Fruit fly (Drosophila melanogaster): ENCODE results near the gene Srg3.

Gene Srg3

DNA sequence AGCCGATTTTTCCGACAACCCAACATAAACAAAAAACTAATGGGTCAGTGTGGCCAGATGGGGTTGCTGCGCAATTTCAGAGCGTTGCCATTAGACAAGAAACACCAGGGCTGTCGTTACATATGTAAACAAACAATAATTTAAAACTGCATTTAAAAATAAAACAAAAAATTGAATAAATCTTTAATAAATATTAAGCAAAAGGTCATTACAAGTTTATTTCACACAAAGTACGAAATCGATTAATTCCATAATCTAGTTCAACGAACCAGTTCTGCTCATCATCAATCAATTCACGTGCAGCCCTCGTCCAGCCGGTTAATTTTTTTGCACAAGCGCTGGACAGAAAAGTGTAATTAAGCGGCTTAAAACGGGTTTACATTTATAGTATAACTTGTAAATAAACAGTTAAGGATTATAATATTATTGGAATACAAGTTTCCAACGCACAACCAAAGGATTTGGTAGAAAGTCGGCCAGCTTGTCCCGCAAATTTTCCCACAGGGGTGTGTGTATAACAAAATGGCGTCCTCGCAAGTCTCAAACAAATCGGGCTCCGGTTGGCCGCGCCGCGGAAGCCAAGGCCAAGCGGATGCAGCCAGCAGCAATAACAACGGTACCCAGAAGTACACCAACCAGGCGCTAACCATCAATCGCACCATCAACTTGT, 32.1 kb upstream of the Srg3 start, which contains the start of the genes CG4022 and Cpsf5 (continued):
- TF ChIP-seq CG34406 (GFP tag; optimal IDR thresholded peaks at IDR 0.05) (peak; percentile 71), CG15336 (GFP tag; IDR thresholded peaks at IDR 0.05) (peak; percentile 79), CG8632 (GFP tag; optimal IDR thresholded peaks at IDR 0.05) (peak; percentile 29), Smox (GFP tag; optimal IDR thresholded peaks at IDR 0.05) (peak; percentile 71), CG3919 (GFP tag; optimal IDR thresholded peaks at IDR 0.05) (peak; percentile 67), Lpt (GFP tag; optimal IDR thresholded peaks at IDR 0.05) (peak; percentile 49), CG6854 (GFP tag; optimal IDR thresholded peaks at IDR 0.05) (no peak), CG6808 (GFP tag; optimal IDR thresholded peaks at IDR 0.05) (peak; percentile 36), esn (GFP tag; optimal IDR thresholded peaks at IDR 0.05) (peak; percentile 82), Hr38 (GFP tag; optimal IDR thresholded peaks at IDR 0.05) (no peak), CG6792 (GFP tag; optimal IDR thresholded peaks at IDR 0.05) (peak; percentile 64), CG11902 (GFP tag; optimal IDR thresholded peaks at IDR 0.05) (peak; percentile 4), Eip93F (GFP tag; optimal IDR thresholded peaks at IDR 0.05) (peak; percentile 69), Sox15 (GFP tag; optimal IDR thresholded peaks at IDR 0.05) (peak; percentile 46), svp (GFP tag) (no peak)

- TF ChIP-seq spab (GFP tag; optimal IDR thresholded peaks at IDR 0.05): no peak
Observed at dm6 chr3L:9417288-9417687, 25.7 kb upstream of the Srg3 start, which contains the start of gene CG3982. TSS of gene CG3982 (minus strand) at chr3L:9417388.

DNA sequence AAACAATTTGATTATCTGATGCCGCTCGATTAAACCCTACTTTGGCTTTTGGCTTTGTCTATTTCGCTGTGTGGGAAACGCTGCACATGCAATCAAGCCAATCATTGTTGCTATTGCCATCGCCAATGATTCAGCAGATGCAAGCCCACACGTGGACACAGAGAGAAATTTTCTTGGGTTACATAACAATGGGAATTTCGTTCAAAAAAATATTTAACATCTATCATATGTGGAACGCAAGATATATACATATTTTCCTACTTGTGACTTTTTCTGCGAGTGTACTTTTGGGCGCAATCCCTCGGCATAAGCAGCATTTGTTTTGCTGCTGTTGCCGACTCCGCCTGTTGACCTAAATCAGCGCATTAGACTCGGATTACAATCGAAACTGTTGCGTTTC, 23.7 kb upstream of the Srg3 start:
- peak; percentile 85 for TF ChIP-seq CG6163 (GFP tag; IDR thresholded peaks at IDR 0.05)
- peak; percentile 45 for TF ChIP-seq CG4318 (GFP tag; optimal IDR thresholded peaks at IDR 0.05)
- TF ChIP-seq CG8119 (GFP tag; IDR thresholded peaks at IDR 0.05): peak; percentile 81
- peak; percentile 65 for TF ChIP-seq CG11294 (GFP tag; IDR thresholded peaks at IDR 0.05)
- peak; percentile 64 for TF ChIP-seq CG10669 (GFP tag; optimal IDR thresholded peaks at IDR 0.05)
- TF ChIP-seq esn (GFP tag; optimal IDR thresholded peaks at IDR 0.05): peak; percentile 3
- TF ChIP-seq Smox (GFP tag; optimal IDR thresholded peaks at IDR 0.05): peak; percentile 37
- peak; percentile 22 for TF ChIP-seq fd59A (GFP tag; optimal IDR thresholded peaks at IDR 0.05)
- TF ChIP-seq acj6 (GFP tag; optimal IDR thresholded peaks at IDR 0.05): peak; percentile 60
- peak; percentile 15 for TF ChIP-seq CG3032 (tag; optimal IDR thresholded peaks at IDR 0.05)
- TF ChIP-seq CG6792 (GFP tag; optimal IDR thresholded peaks at IDR 0.05): no peak
- TF ChIP-seq svp (GFP tag): peak; percentile 67
- no peak for TF ChIP-seq fd85E (GFP tag; optimal IDR thresholded peaks at IDR 0.05)
- peak; percentile 91 for TF ChIP-seq eg (GFP tag; IDR thresholded peaks at IDR 0.05)
- peak; percentile 67 for TF ChIP-seq Sox102F (GFP tag; optimal IDR thresholded peaks at IDR 0.05)
- TF ChIP-seq lz (GFP tag; optimal IDR thresholded peaks at IDR 0.05): no peak
- peak; percentile 35 for TF ChIP-seq CG8632 (GFP tag; optimal IDR thresholded peaks at IDR 0.05)
- peak; percentile 58 for TF ChIP-seq CG11902 (GFP tag; optimal IDR thresholded peaks at IDR 0.05)
- peak; percentile 87 for TF ChIP-seq Eip78C (GFP tag)
- TF ChIP-seq salr (GFP tag; optimal IDR thresholded peaks at IDR 0.05): no peak
- no peak for TF ChIP-seq Eip75B (GFP tag; optimal IDR thresholded peaks at IDR 0.05)
- no peak for TF ChIP-seq vri (GFP tag; optimal IDR thresholded peaks at IDR 0.05)
- TF ChIP-seq Sox15 (GFP tag; optimal IDR thresholded peaks at IDR 0.05): peak; percentile 43
- no peak for TF ChIP-seq dac (GFP tag; optimal IDR thresholded peaks at IDR 0.05)
- peak; percentile 63 for TF ChIP-seq pdm3 (GFP tag; optimal IDR thresholded peaks at IDR 0.05)
- peak; percentile 77 for TF ChIP-seq cyc (GFP tag; optimal IDR thresholded peaks at IDR 0.05)
- TF ChIP-seq CG32006 (GFP tag; optimal IDR thresholded peaks at IDR 0.05): peak; percentile 63
- TF ChIP-seq dsx (GFP tag; optimal IDR thresholded peaks at IDR 0.05; ENCODE audit: poor library complexity, severe bottlenecking): no peak
- no peak for TF ChIP-seq Ets21C (GFP tag; optimal IDR thresholded peaks at IDR 0.05)
- no peak for TF ChIP-seq Eip93F (GFP tag; optimal IDR thresholded peaks at IDR 0.05)
- peak; percentile 19 for TF ChIP-seq CG11762 (GFP tag; optimal IDR thresholded peaks at IDR 0.05; ENCODE audit: insufficient read depth)
- no peak for TF ChIP-seq CG1621 (tag; optimal IDR thresholded peaks at IDR 0.05)
- TF ChIP-seq Hr39 (GFP tag; optimal IDR thresholded peaks at IDR 0.05): peak; percentile 64
- peak; percentile 72 for TF ChIP-seq Met (GFP tag; optimal IDR thresholded peaks at IDR 0.05)
- peak; percentile 78 for TF ChIP-seq CG3919 (GFP tag; optimal IDR thresholded peaks at IDR 0.05)
- TF ChIP-seq CG9139 (GFP tag; optimal IDR thresholded peaks at IDR 0.05): no peak
- peak; percentile 61 for TF ChIP-seq Lpt (GFP tag; optimal IDR thresholded peaks at IDR 0.05)
- peak; percentile 43 for TF ChIP-seq Ets96B (tag; optimal IDR thresholded peaks at IDR 0.05)
- peak; percentile 50 for TF ChIP-seq Hr4 (GFP tag; optimal IDR thresholded peaks at IDR 0.05)
- TF ChIP-seq CG7368 (GFP tag; optimal IDR thresholded peaks at IDR 0.05): peak; percentile 59

Measured in whole organism, prepupa.